Fruit fly (Drosophila melanogaster): ENCODE data around the gene Tango9.

- TF ChIP-seq CG12768 (GFP tag; optimal IDR thresholded peaks at IDR 0.05) (no peak), cic (GFP tag; optimal IDR thresholded peaks at IDR 0.05) (no peak), kay (GFP tag; ENCODE audit: borderline replicate concordance) (no peak), CG33017 (tag; optimal IDR thresholded peaks at IDR 0.05) (no peak), CG7045 (GFP tag; optimal IDR thresholded peaks at IDR 0.05) (no peak), tj (GFP tag; optimal IDR thresholded peaks at IDR 0.05) (no peak), toe (GFP tag; optimal IDR thresholded peaks at IDR 0.05) (no peak), CG11617 (GFP tag; optimal IDR thresholded peaks at IDR 0.05) (no peak)
Measured at dm6 chr3R:11949387-11950029, 25.2 kb downstream of the Tango9 start, which contains the start of gene CG31211.

Measured in whole organism, adult.